Worm (Caenorhabditis elegans) whole organism, L1 larva: ENCODE data around the gene T23B5.6.
A peak's percentile ranks its signal among the peaks of the same experiment; 100 is the strongest.
"Not testable (repeated sequence)": the region's sequence is repeated elsewhere in the genome, so short reads cannot be mapped to it uniquely, and the experiment has no call there.

Source experiments
- C34B4.2 ChIP-seq: sonication (generic microtip); optimal IDR thresholded peaks from 2 replicates; lab custom pipeline; 2017; ENCODE audit warnings: mild to moderate bottlenecking, missing genetic modification characterization, missing compliant biosample characterization
- F16B12.6 ChIP-seq: fragments of 150-350 bp; optimal IDR thresholded peaks from 2 replicates; lab custom pipeline; 2014; ENCODE audit warnings: missing biosample characterization, missing genetic modification characterization
- alr-1 ChIP-seq: fragments of 200-800 bp; sonication (Bioruptor generic); optimal IDR thresholded peaks from 2 replicates; lab custom pipeline; 2018; ENCODE audit warnings: borderline replicate concordance, mild to moderate bottlenecking, missing genetic modification characterization, missing compliant biosample characterization
- blmp-1 ChIP-seq: fragments of 150-350 bp; optimal IDR thresholded peaks from 2 replicates; lab custom pipeline; 2014; ENCODE audit warnings: missing biosample characterization, missing genetic modification characterization
- ceh-63 ChIP-seq: fragments of 200-800 bp; sonication (Bioruptor generic); optimal IDR thresholded peaks from 2 replicates; lab custom pipeline; 2018; ENCODE audit warnings: mild to moderate bottlenecking, missing genetic modification characterization, missing compliant biosample characterization
- ceh-8 ChIP-seq: fragments of 200-800 bp; sonication (Bioruptor generic); optimal IDR thresholded peaks from 2 replicates; lab custom pipeline; 2018; ENCODE audit warnings: mild to moderate bottlenecking, missing genetic modification characterization, moderate library complexity, missing compliant biosample characterization
- ces-1 ChIP-seq: fragments of 150-350 bp; optimal IDR thresholded peaks from 2 replicates; lab custom pipeline; 2014; ENCODE audit warnings: missing biosample characterization, missing genetic modification reagents, missing genetic modification characterization
- dpl-1 ChIP-seq, 3 experiments: fragments of 150-350 bp in 2 of 3; sonication (generic microtip) in 1 of 3; optimal IDR thresholded peaks; 2 replicates each; lab custom pipeline; 2014 to 2017; ENCODE audit warnings: missing biosample characterization in 3 of 3, missing genetic modification characterization in 3 of 3, missing genetic modification reagents in 3 of 3
- efl-1 ChIP-seq, 4 experiments: fragments of 150-350 bp; optimal IDR thresholded peaks in 3 of 4; peaks in 1 of 4; 1 replicate in 1 of 4; 2 replicates in 3 of 4; lab custom pipeline; 2014; ENCODE audit warnings: missing biosample characterization in 2 of 4, missing genetic modification characterization in 2 of 4, missing genetic modification reagents in 2 of 4
- elt-2 ChIP-seq: sonication (generic microtip); optimal IDR thresholded peaks from 2 replicates; lab custom pipeline; 2016; ENCODE audit warnings: missing genetic modification characterization, mild to moderate bottlenecking, inconsistent platforms, missing compliant biosample characterization, missing genetic modification reagents
- elt-3 ChIP-seq, 6 experiments: fragments of 150-350 bp in 1 of 6; sonication (generic microtip); optimal IDR thresholded peaks; 2 replicates each; lab custom pipeline; 2017 to 2018; ENCODE audit warnings: missing biosample characterization in 6 of 6, missing genetic modification characterization in 6 of 6, inconsistent platforms in 1 of 6
- fkh-10 ChIP-seq: sonication (generic microtip); optimal IDR thresholded peaks from 2 replicates; lab custom pipeline; 2017; ENCODE audit warnings: missing biosample characterization, missing genetic modification reagents, missing genetic modification characterization
- fkh-4 ChIP-seq: sonication (generic microtip); optimal IDR thresholded peaks from 2 replicates; lab custom pipeline; 2016; ENCODE audit warnings: missing compliant biosample characterization, missing genetic modification characterization, borderline replicate concordance
- grh-1 ChIP-seq: fragments of 200-800 bp; sonication (Bioruptor generic); IDR thresholded peaks from 2 replicates; pipeline ENCODE4 v1.3.6; 2022; ENCODE audit warnings: missing genetic modification reagents, missing genetic modification characterization, missing compliant biosample characterization
- hlh-17 ChIP-seq: fragments of 200-800 bp; sonication (Bioruptor generic); optimal IDR thresholded peaks from 2 replicates; lab custom pipeline; 2018; ENCODE audit warnings: missing genetic modification characterization, mild to moderate bottlenecking, missing compliant biosample characterization, moderate library complexity, borderline replicate concordance
- hpl-2 ChIP-seq: fragments of 150-350 bp; optimal IDR thresholded peaks from 2 replicates; lab custom pipeline; 2014; ENCODE audit warnings: missing biosample characterization, missing genetic modification reagents, missing genetic modification characterization
- irx-1 ChIP-seq: sonication (generic microtip); optimal IDR thresholded peaks from 2 replicates; lab custom pipeline; 2016; ENCODE audit warnings: missing genetic modification characterization, missing compliant biosample characterization
- lin-35 ChIP-seq, 2 experiments: fragments of 150-350 bp; optimal IDR thresholded peaks; 2 replicates each; lab custom pipeline; 2014; ENCODE audit warnings: missing biosample characterization in 2 of 2, missing genetic modification characterization in 2 of 2, missing genetic modification reagents in 2 of 2
- mab-9 ChIP-seq: fragments of 200-800 bp; sonication (Bioruptor generic); IDR thresholded peaks from 2 replicates; pipeline ENCODE4 v1.3.6; 2022; ENCODE audit warnings: missing genetic modification reagents, missing genetic modification characterization, missing compliant biosample characterization
- mef-2 ChIP-seq: fragments of 150-350 bp; optimal IDR thresholded peaks from 2 replicates; lab custom pipeline; 2014; ENCODE audit warnings: missing biosample characterization, missing genetic modification characterization
- nhr-11 ChIP-seq: fragments of 150-350 bp; optimal IDR thresholded peaks from 2 replicates; lab custom pipeline; 2014; ENCODE audit warnings: missing biosample characterization, missing genetic modification characterization
- nhr-12 ChIP-seq: sonication (generic microtip); optimal IDR thresholded peaks from 2 replicates; lab custom pipeline; 2017; ENCODE audit warnings: missing biosample characterization, missing genetic modification characterization
- nhr-20 ChIP-seq: sonication (generic microtip); optimal IDR thresholded peaks from 2 replicates; lab custom pipeline; 2016; ENCODE audit warnings: mild to moderate bottlenecking, missing genetic modification characterization, missing compliant biosample characterization
- nhr-85 ChIP-seq: sonication (generic microtip); peaks from one replicate; lab custom pipeline; 2016; ENCODE audit warnings: missing genetic modification characterization, inconsistent platforms, missing compliant biosample characterization
- nhr-90 ChIP-seq: sonication (generic microtip); optimal IDR thresholded peaks from 2 replicates; lab custom pipeline; 2016; ENCODE audit warnings: mild to moderate bottlenecking, missing genetic modification characterization, missing compliant biosample characterization; ENCODE audit not compliant: poor library complexity
- pag-3 ChIP-seq: sonication (generic microtip); optimal IDR thresholded peaks from 2 replicates; lab custom pipeline; 2017; ENCODE audit warnings: missing genetic modification characterization, mild to moderate bottlenecking, missing compliant biosample characterization, antibody characterized with exemption, borderline replicate concordance; ENCODE audit not compliant: insufficient read depth
- pqm-1 ChIP-seq: sonication (generic microtip); optimal IDR thresholded peaks from 3 replicates; lab custom pipeline; 2017; ENCODE audit warnings: missing biosample characterization, missing genetic modification characterization
- snpc-4 ChIP-seq: fragments of 150-350 bp; optimal IDR thresholded peaks from 2 replicates; lab custom pipeline; 2014; ENCODE audit warnings: missing biosample characterization, missing genetic modification characterization
- snu-23 ChIP-seq: sonication (generic microtip); optimal IDR thresholded peaks from 2 replicates; lab custom pipeline; 2016; ENCODE audit warnings: missing genetic modification characterization, missing compliant biosample characterization
- sox-4 ChIP-seq: sonication (generic microtip); optimal IDR thresholded peaks from 2 replicates; lab custom pipeline; 2016; ENCODE audit warnings: missing genetic modification characterization, missing compliant biosample characterization
- sptf-1 ChIP-seq: fragments of 150-350 bp; optimal IDR thresholded peaks from 2 replicates; lab custom pipeline; 2014; ENCODE audit warnings: missing biosample characterization, missing genetic modification characterization
- tbx-2 ChIP-seq: sonication (generic microtip); optimal IDR thresholded peaks from 2 replicates; lab custom pipeline; 2016; ENCODE audit warnings: missing genetic modification characterization, missing compliant biosample characterization
- tlp-1 ChIP-seq: fragments of 150-350 bp; optimal IDR thresholded peaks from 2 replicates; lab custom pipeline; 2014; ENCODE audit warnings: missing biosample characterization, missing genetic modification characterization
- unc-130 ChIP-seq: fragments of 150-350 bp; optimal IDR thresholded peaks from 2 replicates; lab custom pipeline; 2017; ENCODE audit warnings: missing biosample characterization, missing genetic modification characterization, inconsistent platforms
- unc-30 ChIP-seq: sonication (generic microtip); optimal IDR thresholded peaks from 2 replicates; lab custom pipeline; 2017; ENCODE audit warnings: missing biosample characterization, missing genetic modification characterization
- vab-15 ChIP-seq: sonication (generic microtip); optimal IDR thresholded peaks from 2 replicates; lab custom pipeline; 2017; ENCODE audit warnings: missing genotype, mild to moderate bottlenecking, missing genetic modification characterization, missing compliant biosample characterization
- zag-1 ChIP-seq: fragments of 150-350 bp; optimal IDR thresholded peaks from 2 replicates; lab custom pipeline; 2014; ENCODE audit warnings: missing biosample characterization, missing genetic modification characterization
- zip-4 ChIP-seq: fragments of 200-800 bp; sonication (Bioruptor generic); optimal IDR thresholded peaks from 2 replicates; lab custom pipeline; 2018; ENCODE audit warnings: mild to moderate bottlenecking, missing genetic modification characterization, moderate library complexity, missing compliant biosample characterization
- ztf-11 ChIP-seq, 2 experiments: sonication (generic microtip); optimal IDR thresholded peaks; 2 replicates each; lab custom pipeline; 2016 to 2017; ENCODE audit warnings: missing genetic modification characterization in 2 of 2, missing biosample characterization in 1 of 2, missing compliant biosample characterization in 1 of 2
- ztf-4 ChIP-seq: fragments of 150-350 bp; optimal IDR thresholded peaks from 2 replicates; lab custom pipeline; 2014; ENCODE audit warnings: missing biosample characterization, missing genetic modification characterization

T23B5.6 gene

DNA sequence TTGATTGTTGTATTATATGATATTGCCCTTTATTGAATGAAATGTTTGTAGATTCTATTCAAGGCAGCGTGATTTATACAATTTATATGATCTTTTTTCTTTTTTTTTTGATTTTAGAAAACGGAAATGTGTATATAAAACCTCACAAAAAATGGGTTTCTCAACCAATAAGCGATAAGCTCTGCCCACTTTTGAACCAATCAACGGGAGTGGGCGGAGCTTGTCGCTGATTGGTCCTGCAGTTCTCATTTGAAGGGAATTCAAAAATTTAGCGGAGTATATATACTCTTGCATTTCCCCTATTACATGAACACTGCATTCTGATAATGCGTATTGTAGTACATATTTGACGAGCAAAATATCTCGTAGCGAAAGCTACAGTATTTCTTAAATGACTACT lies 26.4 kb downstream of the T23B5.6 start:
- TF ChIP-seq sptf-1 (tag; lab: Kevin White, UChicago) = no peak
- no peak for TF ChIP-seq efl-1 (optimal IDR thresholded peaks at IDR 0.05; lab: Kevin White, UChicago)
- TF ChIP-seq efl-1 (GFP tag; optimal IDR thresholded peaks at IDR 0.05 in 1 of 2; lab: Kevin White, UChicago) = peak in 1 of 2 experiments; percentile 77

DNA sequence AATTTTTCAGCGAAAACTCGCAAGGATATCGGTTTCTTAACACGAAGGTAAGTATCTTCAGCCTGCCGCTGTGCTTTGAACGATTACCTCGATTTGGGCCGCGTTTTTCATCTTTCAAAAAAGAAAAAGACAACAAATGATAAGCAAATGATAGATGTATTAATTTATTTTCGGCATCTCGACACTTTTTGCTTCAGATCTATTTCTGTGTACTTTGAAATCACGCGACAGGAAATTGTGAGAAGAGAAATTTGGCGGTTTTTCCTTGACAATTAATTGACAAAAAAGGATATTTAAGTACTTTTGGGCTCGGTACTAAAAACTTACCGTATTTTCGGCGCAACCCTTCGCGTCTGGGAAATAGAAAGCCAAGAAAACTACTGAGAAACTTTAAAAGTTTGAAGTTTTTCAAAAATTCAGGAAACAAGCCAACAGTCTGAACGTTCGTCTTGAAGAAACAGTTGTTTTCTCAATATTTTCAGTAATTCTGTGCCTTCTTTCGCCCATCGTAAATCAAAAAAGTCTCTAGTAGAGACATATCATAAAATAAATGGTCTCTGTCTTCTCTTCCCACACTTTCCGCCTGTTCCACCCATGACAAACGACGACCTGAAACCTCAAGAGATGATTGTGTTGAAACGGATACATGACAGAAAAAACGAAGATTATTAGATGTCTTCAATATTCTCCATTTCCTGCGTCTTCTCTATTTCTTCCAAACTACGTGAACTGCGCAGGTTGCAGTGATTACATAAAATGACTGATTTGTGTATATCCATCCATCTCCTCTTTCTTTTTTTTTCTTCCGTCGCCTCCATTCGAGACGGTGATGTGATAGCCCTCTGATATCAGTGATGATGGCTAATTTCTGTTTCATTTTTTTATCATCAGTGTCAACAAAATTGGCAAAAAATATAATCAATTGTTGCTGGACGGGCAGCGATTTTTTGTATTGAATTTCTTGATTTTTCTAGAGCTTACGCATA lies 35.9 kb downstream of the T23B5.6 start:
- TF ChIP-seq vab-15 (no peak), alr-1 (tag; lab: Kevin White, UChicago) (no peak), sox-4 (tag; lab: Kevin White, UChicago) (no peak), mef-2 (no peak), fkh-4 (tag; lab: Kevin White, UChicago) (no peak), zag-1 (tag; lab: Kevin White, UChicago) (no peak), blmp-1 (peak; percentile 58), nhr-90 (tag; lab: Kevin White, UChicago) (no peak), zip-4 (no peak), elt-3 (tag; optimal IDR thresholded peaks at IDR 0.05; lab: Kevin White, UChicago) (peak in 3 of 6 experiments; percentile 2 to 63 (median 8)), sptf-1 (tag; lab: Kevin White, UChicago) (no peak), nhr-85 (tag; lab: Kevin White, UChicago) (peak; percentile 57), tlp-1 (tag; lab: Kevin White, UChicago) (no peak), hlh-17 (GFP tag; lab: Kevin White, UChicago) (no peak), unc-30 (tag; lab: Kevin White, UChicago) (no peak), ceh-63 (GFP tag; lab: Kevin White, UChicago) (no peak), mab-9 (GFP tag; lab: Robert Waterston, UW) (no peak), ces-1 (no peak), ceh-8 (GFP tag; lab: Kevin White, UChicago) (no peak)

DNA sequence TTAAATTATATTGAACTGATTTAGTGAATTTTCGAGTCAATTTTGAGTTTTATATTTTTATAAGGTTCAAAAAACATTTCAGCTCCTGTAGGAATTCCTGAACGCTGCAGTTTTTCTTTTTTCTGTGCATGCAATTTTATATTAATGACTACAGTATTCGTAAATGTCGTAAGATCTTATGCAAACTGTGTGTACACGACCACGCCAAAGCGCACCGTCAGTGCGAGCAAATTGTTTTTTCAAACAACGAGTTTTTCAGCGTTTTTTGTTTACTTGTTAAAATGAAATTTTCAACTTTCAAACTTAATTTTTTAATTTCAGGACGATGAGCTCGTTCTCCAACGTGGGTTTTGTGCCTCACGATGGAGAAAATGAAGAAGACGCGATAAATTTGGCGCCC lies 36.9 kb downstream of the T23B5.6 start, which contains the start of gene vha-7:
Gene vha-7 (plus strand): TSS at position 326 of the 400 bp plus-strand sequence.
- no peak for TF ChIP-seq mab-9 (GFP tag; lab: Robert Waterston, UW)
- no peak for TF ChIP-seq tbx-2 (tag; lab: Kevin White, UChicago)
- TF ChIP-seq tlp-1 (tag; lab: Kevin White, UChicago) = no peak
- no peak for TF ChIP-seq elt-2 (tag; lab: Kevin White, UChicago)
- TF ChIP-seq efl-1 (optimal IDR thresholded peaks at IDR 0.05; lab: Kevin White, UChicago) = peak in 1 of 2 experiments; percentile 25
- TF ChIP-seq efl-1 (GFP tag; optimal IDR thresholded peaks at IDR 0.05 in 1 of 2; lab: Kevin White, UChicago) = no peak
- TF ChIP-seq nhr-11 (tag; lab: Kevin White, UChicago) = no peak
- TF ChIP-seq unc-130 (tag; lab: Kevin White, UChicago) = no peak
- no peak for TF ChIP-seq ztf-11 (tag; optimal IDR thresholded peaks at IDR 0.05; lab: Kevin White, UChicago)

ce11 chrIV:12639311-12639710 lies 37.7 kb downstream of the T23B5.6 start, which contains the start of gene C26H9A.3:
Gene C26H9A.3 (minus strand): TSS chrIV:12639411.
- TF ChIP-seq pag-3 (tag; lab: Kevin White, UChicago); tbx-2 (tag; lab: Kevin White, UChicago); hpl-2 (GFP tag; lab: Kevin White, UChicago): not testable (repeated sequence)
- TF ChIP-seq, all 84 proteins: peak for 0; not testable (repeated sequence) for 84

DNA sequence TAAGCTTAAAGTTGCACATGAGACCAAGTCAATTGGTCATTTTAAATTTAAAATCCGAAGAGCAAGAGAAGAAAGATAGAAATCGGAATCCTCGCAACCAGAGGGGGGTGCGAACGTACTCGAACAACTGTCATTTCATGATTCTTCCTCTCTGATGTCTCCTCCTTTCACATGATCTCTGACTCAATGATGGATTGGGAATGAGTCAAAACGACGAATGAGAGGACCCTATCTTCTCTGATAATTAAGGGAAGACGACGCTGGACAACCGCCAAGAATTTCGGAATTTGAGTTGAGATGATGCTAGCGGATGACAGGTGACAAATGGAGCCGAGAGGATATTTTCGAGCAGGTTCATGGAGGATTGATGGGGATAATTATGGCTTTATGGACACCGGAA lies 39.7 kb downstream of the T23B5.6 start:
- TF ChIP-seq snpc-4 (tag; lab: Kevin White, UChicago) (no peak), mef-2 (no peak), lin-35 (GFP tag; optimal IDR thresholded peaks at IDR 0.05; lab: Kevin White, UChicago) (peak in 1 of 2 experiments; percentile 5), fkh-10 (no peak), grh-1 (GFP tag; lab: Robert Waterston, UW) (no peak), ztf-4 (tag; lab: Kevin White, UChicago) (peak; percentile 4), C34B4.2 (tag; lab: Kevin White, UChicago) (no peak), snu-23 (GFP tag; lab: Kevin White, UChicago) (peak; percentile 54), irx-1 (tag; lab: Kevin White, UChicago) (no peak), F16B12.6 (tag; lab: Kevin White, UChicago) (no peak), fkh-4 (tag; lab: Kevin White, UChicago) (no peak), nhr-20 (tag; lab: Kevin White, UChicago) (peak; percentile 40), dpl-1 (GFP tag; optimal IDR thresholded peaks at IDR 0.05; lab: Kevin White, UChicago) (no peak), pqm-1 (tag; lab: Kevin White, UChicago) (no peak), nhr-12 (tag; lab: Kevin White, UChicago) (no peak), tlp-1 (tag; lab: Kevin White, UChicago) (no peak)
